Worm (Caenorhabditis elegans) whole organism, early embryonic: ENCODE results near the gene F38A1.8.

Experiments used
- B0310.2 ChIP-seq: sonication (generic microtip); optimal IDR thresholded peaks from 2 replicates; lab custom pipeline; 2016; ENCODE audit warnings: mild to moderate bottlenecking, missing genetic modification characterization, missing compliant biosample characterization
- F13C5.2 ChIP-seq: sonication (generic microtip); optimal IDR thresholded peaks from 2 replicates; lab custom pipeline; 2017; ENCODE audit warnings: mild to moderate bottlenecking, missing genetic modification characterization, inconsistent platforms, missing compliant biosample characterization
- aly-1 ChIP-seq: sonication (generic microtip); optimal IDR thresholded peaks from 2 replicates; lab custom pipeline; 2016; ENCODE audit warnings: missing genetic modification characterization, missing compliant biosample characterization
- ama-1 ChIP-seq: fragments of 150-350 bp; optimal IDR thresholded peaks from 2 replicates; lab custom pipeline; 2014
- ceh-13 ChIP-seq: fragments of 200-800 bp; sonication (Bioruptor generic); optimal IDR thresholded peaks from 2 replicates; lab custom pipeline; 2018; ENCODE audit warnings: mild to moderate bottlenecking, missing genetic modification characterization, missing compliant biosample characterization
- ceh-36 ChIP-seq: sonication (generic microtip); optimal IDR thresholded peaks from 2 replicates; lab custom pipeline; 2016; ENCODE audit warnings: missing genetic modification characterization, inconsistent platforms, missing compliant biosample characterization
- ets-7 ChIP-seq: sonication (generic microtip); optimal IDR thresholded peaks from 2 replicates; lab custom pipeline; 2016; ENCODE audit warnings: missing genotype, missing genetic modification characterization, missing compliant biosample characterization
- flt-1 ChIP-seq: fragments of 200-800 bp; sonication (Bioruptor generic); IDR thresholded peaks from 2 replicates; pipeline ENCODE4 v1.3.6; 2022; ENCODE audit warnings: missing genetic modification characterization, missing compliant biosample characterization
- hmbx-1 ChIP-seq: sonication (generic microtip); optimal IDR thresholded peaks from 2 replicates; lab custom pipeline; 2016; ENCODE audit warnings: mild to moderate bottlenecking, missing genetic modification characterization, missing compliant biosample characterization
- hmg-4 ChIP-seq: fragments of 200-800 bp; sonication (Bioruptor generic); optimal IDR thresholded peaks from 2 replicates; lab custom pipeline; 2018; ENCODE audit warnings: mild to moderate bottlenecking, missing genetic modification characterization, missing compliant biosample characterization
- hnd-1 ChIP-seq: sonication (generic microtip); optimal IDR thresholded peaks from 2 replicates; lab custom pipeline; 2016; ENCODE audit warnings: missing genetic modification characterization, missing compliant biosample characterization
- pes-1 ChIP-seq: fragments of 200-800 bp; sonication (Bioruptor generic); IDR thresholded peaks from 2 replicates; pipeline ENCODE4 v1.3.6; 2022; ENCODE audit warnings: missing genetic modification reagents, missing genetic modification characterization, missing compliant biosample characterization
- scrt-1 ChIP-seq: fragments of 200-800 bp; sonication (Bioruptor generic); IDR thresholded peaks from 2 replicates; pipeline ENCODE4 v1.3.6; 2022; ENCODE audit warnings: missing genetic modification characterization, missing compliant biosample characterization
- sea-1 ChIP-seq: fragments of 200-800 bp; sonication (Bioruptor generic); conservative IDR thresholded peaks from 2 replicates; pipeline ENCODE4 v1.3.6; 2022; ENCODE audit warnings: missing genetic modification characterization, missing compliant biosample characterization
- tbx-11 ChIP-seq: fragments of 200-800 bp; sonication (Bioruptor generic); IDR thresholded peaks from 2 replicates; pipeline ENCODE4 v1.3.6; 2022; ENCODE audit warnings: missing genetic modification characterization, missing compliant biosample characterization
- tbx-37 ChIP-seq: fragments of 200-800 bp; sonication (Bioruptor generic); conservative IDR thresholded peaks from 2 replicates; pipeline ENCODE4 v1.3.6; 2022; ENCODE audit warnings: missing genetic modification reagents, missing genetic modification characterization, missing compliant biosample characterization
- tra-4 ChIP-seq: sonication (generic microtip); optimal IDR thresholded peaks from 2 replicates; lab custom pipeline; 2017; ENCODE audit warnings: missing genetic modification characterization, missing compliant biosample characterization

F38A1.8 gene

ce11 chrIV:1239686-1240085, at the start of gene F38A1.8:
Gene F38A1.8, minus strand, starts transcription at chrIV:1239852.
- no peak for TF ChIP-seq tbx-11 (GFP tag; lab: Robert Waterston, UW)

ce11 chrIV:1289327-1289726, 49.7 kb upstream of the F38A1.8 start, which contains the start of gene plst-1:
Gene plst-1, plus strand, starts transcription at chrIV:1289627.
- TF ChIP-seq pes-1 (GFP tag; lab: Robert Waterston, UW): no peak
- no peak for TF ChIP-seq F13C5.2 (tag; lab: Kevin White, UChicago)
- no peak for TF ChIP-seq B0310.2
- TF ChIP-seq hnd-1: no peak
- no peak for TF ChIP-seq tra-4 (tag; lab: Kevin White, UChicago)
- no peak for TF ChIP-seq hmg-4
- TF ChIP-seq ama-1 (lab: Kevin White, UChicago): no peak
- TF ChIP-seq hmbx-1: no peak

ce11 chrIV:1286549-1286948, 46.9 kb upstream of the F38A1.8 start:
- TF ChIP-seq flt-1 (GFP tag; lab: Robert Waterston, UW): no peak
- TF ChIP-seq hmbx-1: no peak
- TF ChIP-seq pes-1 (GFP tag; lab: Robert Waterston, UW): no peak
- TF ChIP-seq ceh-36: no peak
- no peak for TF ChIP-seq ceh-13 (GFP tag; lab: Kevin White, UChicago)
- TF ChIP-seq F13C5.2 (tag; lab: Kevin White, UChicago): no peak
- no peak for TF ChIP-seq B0310.2
- TF ChIP-seq ama-1 (lab: Kevin White, UChicago): no peak
- no peak for TF ChIP-seq tbx-11 (GFP tag; lab: Robert Waterston, UW)
- TF ChIP-seq tra-4 (tag; lab: Kevin White, UChicago): no peak
- no peak for TF ChIP-seq scrt-1
- TF ChIP-seq hmg-4: no peak

- no peak for TF ChIP-seq ceh-36
- no peak for TF ChIP-seq ceh-13 (GFP tag; lab: Kevin White, UChicago)
- TF ChIP-seq ets-7 (tag; lab: Kevin White, UChicago): no peak
- no peak for TF ChIP-seq B0310.2
- no peak for TF ChIP-seq aly-1 (tag; lab: Kevin White, UChicago)
- TF ChIP-seq pes-1 (GFP tag; lab: Robert Waterston, UW): no peak
- TF ChIP-seq ama-1 (lab: Kevin White, UChicago): no peak
- TF ChIP-seq hmg-4: no peak
- no peak for TF ChIP-seq hmbx-1
- no peak for TF ChIP-seq hnd-1
- TF ChIP-seq sea-1 (GFP tag; lab: Robert Waterston, UW): no peak
- TF ChIP-seq tbx-37: no peak
- no peak for TF ChIP-seq flt-1 (GFP tag; lab: Robert Waterston, UW)
- no peak for TF ChIP-seq tbx-11 (GFP tag; lab: Robert Waterston, UW)
- no peak for TF ChIP-seq tra-4 (tag; lab: Kevin White, UChicago)
- TF ChIP-seq F13C5.2 (tag; lab: Kevin White, UChicago): no peak
- no peak for TF ChIP-seq scrt-1
Measured at ce11 chrIV:1284877-1285276, 45.2 kb upstream of the F38A1.8 start.

ce11 chrIV:1278945-1279344, 39.3 kb upstream of the F38A1.8 start:
- TF ChIP-seq tra-4 (tag; lab: Kevin White, UChicago) (no peak), ceh-36 (no peak), hmg-4 (peak; percentile 8)

- TF ChIP-seq sea-1 (GFP tag; lab: Robert Waterston, UW) (no peak), tbx-37 (no peak), ama-1 (lab: Kevin White, UChicago) (no peak), scrt-1 (no peak), hmg-4 (no peak), flt-1 (GFP tag; lab: Robert Waterston, UW) (no peak), ceh-36 (no peak), tra-4 (tag; lab: Kevin White, UChicago) (no peak), pes-1 (GFP tag; lab: Robert Waterston, UW) (no peak), B0310.2 (no peak)
Measured at ce11 chrIV:1277067-1277466, 37.4 kb upstream of the F38A1.8 start.

ce11 chrIV:1275910-1276309, 36.3 kb upstream of the F38A1.8 start:
- TF ChIP-seq ama-1 (lab: Kevin White, UChicago) (no peak), tra-4 (tag; lab: Kevin White, UChicago) (no peak)

ce11 chrIV:1274583-1274982, 34.9 kb upstream of the F38A1.8 start, which contains the start of gene C09E9.1:
Gene C09E9.1, plus strand, starts transcription at chrIV:1274868.
- no peak for TF ChIP-seq aly-1 (tag; lab: Kevin White, UChicago)
- TF ChIP-seq ama-1 (lab: Kevin White, UChicago): no peak
- TF ChIP-seq ceh-13 (GFP tag; lab: Kevin White, UChicago): no peak
- TF ChIP-seq hmbx-1: no peak
- no peak for TF ChIP-seq ets-7 (tag; lab: Kevin White, UChicago)
- TF ChIP-seq ceh-36: no peak
- no peak for TF ChIP-seq hnd-1
- TF ChIP-seq F13C5.2 (tag; lab: Kevin White, UChicago): no peak
- TF ChIP-seq sea-1 (GFP tag; lab: Robert Waterston, UW): no peak
- no peak for TF ChIP-seq pes-1 (GFP tag; lab: Robert Waterston, UW)
- no peak for TF ChIP-seq tbx-37
- no peak for TF ChIP-seq B0310.2

ce11 chrIV:1266724-1267123, 27.1 kb upstream of the F38A1.8 start, which contains the start of gene clec-170:
Gene clec-170, plus strand, starts transcription at chrIV:1266866.
- TF ChIP-seq ets-7 (tag; lab: Kevin White, UChicago) (no peak), hnd-1 (no peak), tra-4 (tag; lab: Kevin White, UChicago) (no peak), tbx-37 (no peak), F13C5.2 (tag; lab: Kevin White, UChicago) (no peak)
